Worm (Caenorhabditis elegans) whole organism, L2 larva: Measurements from ENCODE around the gene cey-4.

ENCODE experiments used
- aly-2 ChIP-seq: fragments of 150-350 bp; optimal IDR thresholded peaks from 2 replicates; lab custom pipeline; 2014; ENCODE audit warnings: missing biosample characterization, missing genetic modification characterization
- ceh-16 ChIP-seq: fragments of 150-350 bp; optimal IDR thresholded peaks from 2 replicates; lab custom pipeline; 2014; ENCODE audit warnings: missing biosample characterization, missing genetic modification characterization
- egl-27 ChIP-seq: sonication (generic microtip); optimal IDR thresholded peaks from 3 replicates; lab custom pipeline; 2017; ENCODE audit warnings: missing biosample characterization, missing genetic modification reagents, missing genetic modification characterization
- lin-11 ChIP-seq: fragments of 150-350 bp; sonication (generic microtip); optimal IDR thresholded peaks from 2 replicates; lab custom pipeline; 2014; ENCODE audit warnings: missing biosample characterization, missing genetic modification characterization, inconsistent platforms, mixed read lengths
- nhr-6 ChIP-seq: fragments of 150-350 bp; optimal IDR thresholded peaks from 2 replicates; lab custom pipeline; 2014; ENCODE audit warnings: missing biosample characterization, missing genetic modification characterization
- nhr-77 ChIP-seq: fragments of 150-350 bp; optimal IDR thresholded peaks from 2 replicates; lab custom pipeline; 2014; ENCODE audit warnings: missing biosample characterization, missing genetic modification characterization
- snpc-4 ChIP-seq: fragments of 150-350 bp; optimal IDR thresholded peaks from 2 replicates; lab custom pipeline; 2014; ENCODE audit warnings: missing biosample characterization, missing genetic modification characterization

- TF ChIP-seq aly-2 (tag; lab: Kevin White, UChicago) (no peak), nhr-6 (no peak), snpc-4 (tag; lab: Kevin White, UChicago) (no peak), lin-11 (no peak), ceh-16 (tag; lab: Kevin White, UChicago) (no peak), egl-27 (tag; lab: Kevin White, UChicago) (no peak), nhr-77 (tag; lab: Kevin White, UChicago) (no peak)
Observed at ce11 chrIII:10911160-10911559, 42.7 kb upstream of the cey-4 start, which contains the start of gene cut-6.
